Fruit fly (Drosophila melanogaster) whole organism, embryonic: Measurements from ENCODE around the gene CG4467.

Experiments
- Atf3 ChIP-seq: fragments of 200-800 bp; sonication (Bioruptor generic); optimal IDR thresholded peaks from 3 replicates; lab custom pipeline; 2016; ENCODE audit warnings: missing biosample characterization, missing genetic modification characterization
- B-H2 ChIP-seq: fragments of 200-800 bp; sonication (Bioruptor generic); optimal IDR thresholded peaks from 2 replicates; lab custom pipeline; 2018; ENCODE audit warnings: missing biosample characterization, mild to moderate bottlenecking, missing genetic modification characterization
- CG12155 ChIP-seq: fragments of 200-800 bp; sonication (Bioruptor generic); optimal IDR thresholded peaks from 3 replicates; lab custom pipeline; 2016; ENCODE audit warnings: missing biosample characterization, missing genetic modification characterization
- CG13123 ChIP-seq: fragments of 200-800 bp; sonication (Bioruptor generic); optimal IDR thresholded peaks from 2 replicates; lab custom pipeline; 2016; ENCODE audit warnings: missing biosample characterization, missing genetic modification characterization
- CG13775 ChIP-seq: fragments of 200-800 bp; sonication (Bioruptor generic); optimal IDR thresholded peaks from 3 replicates; lab custom pipeline; 2017; ENCODE audit warnings: missing biosample characterization, mild to moderate bottlenecking, missing genetic modification characterization
- CG13894 ChIP-seq: fragments of 200-800 bp; sonication (Bioruptor generic); optimal IDR thresholded peaks from 3 replicates; lab custom pipeline; 2018; ENCODE audit warnings: missing biosample characterization, mild to moderate bottlenecking, missing genetic modification characterization, moderate library complexity
- CG14014 ChIP-seq: fragments of 200-800 bp; sonication (Bioruptor generic); IDR thresholded peaks from 2 replicates; pipeline ENCODE4 v1.3.6; 2022; ENCODE audit warnings: missing biosample characterization, missing genetic modification characterization
- CG15011 ChIP-seq: fragments of 200-800 bp; sonication (Bioruptor generic); optimal IDR thresholded peaks from 3 replicates; lab custom pipeline; 2018; ENCODE audit warnings: missing biosample characterization, mild to moderate bottlenecking, missing genetic modification characterization
- CG17802 ChIP-seq: fragments of 200-800 bp; sonication (Bioruptor generic); optimal IDR thresholded peaks from 2 replicates; lab custom pipeline; 2018; ENCODE audit warnings: missing biosample characterization, mild to moderate bottlenecking, missing genetic modification characterization, moderate library complexity
- CG18619 ChIP-seq: fragments of 200-800 bp; sonication (Bioruptor generic); optimal IDR thresholded peaks from 3 replicates; lab custom pipeline; 2017; ENCODE audit warnings: missing biosample characterization, mild to moderate bottlenecking, missing genetic modification characterization
- CG30403 ChIP-seq: fragments of 200-800 bp; sonication (Bioruptor generic); optimal IDR thresholded peaks from 3 replicates; lab custom pipeline; 2016; ENCODE audit warnings: missing biosample characterization, missing genetic modification characterization
- CG31224 ChIP-seq: fragments of 200-800 bp; sonication (Bioruptor generic); IDR thresholded peaks from 2 replicates; pipeline ENCODE4 v1.3.6; 2022; ENCODE audit warnings: missing biosample characterization, missing genetic modification characterization
- CG31388 ChIP-seq: fragments of 200-800 bp; sonication (Bioruptor generic); optimal IDR thresholded peaks from 2 replicates; lab custom pipeline; 2016; ENCODE audit warnings: missing biosample characterization, missing genetic modification characterization
- CG34376 ChIP-seq: fragments of 200-800 bp; sonication (Bioruptor generic); optimal IDR thresholded peaks from 2 replicates; lab custom pipeline; 2018; ENCODE audit warnings: missing biosample characterization, mild to moderate bottlenecking, missing genetic modification characterization
- CG34422 ChIP-seq: fragments of 200-800 bp; sonication (Bioruptor generic); IDR thresholded peaks from 3 replicates; pipeline ENCODE4 v1.3.6; 2022; ENCODE audit warnings: missing biosample characterization, missing genetic modification characterization
- CG42726 ChIP-seq: fragments of 200-800 bp; sonication (Bioruptor generic); IDR thresholded peaks from 2 replicates; pipeline ENCODE4 v1.3.6; 2022; ENCODE audit warnings: missing biosample characterization, missing genetic modification characterization; ENCODE audit not compliant: partially characterized antibody
- CG43689 ChIP-seq: fragments of 200-800 bp; sonication (Bioruptor generic); IDR thresholded peaks from 2 replicates; pipeline ENCODE4 v1.3.6; 2022; ENCODE audit warnings: missing biosample characterization, missing genetic modification characterization
- CG8089 ChIP-seq: fragments of 200-800 bp; sonication (Bioruptor generic); optimal IDR thresholded peaks from 3 replicates; lab custom pipeline; 2016; ENCODE audit warnings: missing biosample characterization, missing genetic modification characterization
- CG8290 ChIP-seq, 3 experiments: fragments of 200-800 bp; sonication (Bioruptor generic); optimal IDR thresholded peaks; 2 replicates each; lab custom pipeline; 2016 to 2019; ENCODE audit warnings: missing biosample characterization in 3 of 3, missing genetic modification characterization in 3 of 3, mild to moderate bottlenecking in 2 of 3, moderate library complexity in 1 of 3
- CoRest ChIP-seq: fragments of 200-800 bp; sonication (Bioruptor generic); optimal IDR thresholded peaks from 3 replicates; lab custom pipeline; 2018; ENCODE audit warnings: missing biosample characterization, mild to moderate bottlenecking, missing genetic modification characterization, moderate library complexity
- E2f1 ChIP-seq: fragments of 200-800 bp; sonication (Bioruptor generic); IDR thresholded peaks from 2 replicates; pipeline ENCODE4 v1.3.6; 2022; ENCODE audit warnings: missing biosample characterization, missing genetic modification characterization
- Ets97D ChIP-seq: fragments of 200-800 bp; sonication (Bioruptor generic); optimal IDR thresholded peaks from 3 replicates; lab custom pipeline; 2016; ENCODE audit warnings: missing biosample characterization, missing genetic modification characterization
- HLH4C ChIP-seq: fragments of 200-800 bp; sonication (Bioruptor generic); IDR thresholded peaks from 3 replicates; pipeline ENCODE4 v1.3.6; 2022; ENCODE audit warnings: missing biosample characterization, missing genetic modification characterization; ENCODE audit not compliant: partially characterized antibody
- Kr ChIP-seq: fragments of 200-800 bp; sonication (Bioruptor generic); optimal IDR thresholded peaks from 2 replicates; lab custom pipeline; 2017; ENCODE audit warnings: missing biosample characterization, mild to moderate bottlenecking, missing genetic modification characterization
- Max ChIP-seq: fragments of 200-800 bp; sonication (Bioruptor generic); optimal IDR thresholded peaks from 2 replicates; lab custom pipeline; 2016; ENCODE audit warnings: missing biosample characterization, mild to moderate bottlenecking, missing genetic modification characterization
- NC2β ChIP-seq: fragments of 200-800 bp; sonication (Bioruptor generic); optimal IDR thresholded peaks from 2 replicates; lab custom pipeline; 2016; ENCODE audit warnings: missing biosample characterization, missing genetic modification characterization
- Taf1 ChIP-seq: fragments of 200-800 bp; sonication (Bioruptor generic); IDR thresholded peaks from 2 replicates; pipeline ENCODE4 v1.3.6; 2022; ENCODE audit warnings: missing biosample characterization, missing genetic modification characterization
- Trl ChIP-seq, 3 experiments: fragments of >200 bp in 2 of 3; fragments of 200-800 bp in 1 of 3; sonication (Bioruptor generic) in 1 of 3; optimal IDR thresholded peaks; 2 replicates in 1 of 3; 3 replicates in 2 of 3; lab custom pipeline; 2016 to 2017; ENCODE audit warnings: missing biosample characterization in 1 of 3, missing genetic modification characterization in 1 of 3
- ab ChIP-seq: fragments of 200-800 bp; sonication (Bioruptor generic); optimal IDR thresholded peaks from 2 replicates; lab custom pipeline; 2016; ENCODE audit warnings: missing biosample characterization, missing genetic modification characterization
- bigmax ChIP-seq: fragments of 200-800 bp; sonication (Bioruptor generic); optimal IDR thresholded peaks from 2 replicates; lab custom pipeline; 2018; ENCODE audit warnings: missing biosample characterization, mild to moderate bottlenecking, missing genetic modification characterization
- bsh ChIP-seq, 2 experiments: fragments of 200-800 bp; sonication (Bioruptor generic); optimal IDR thresholded peaks; 2 replicates each; lab custom pipeline; 2017 to 2018; ENCODE audit warnings: mild to moderate bottlenecking in 2 of 2, missing biosample characterization in 2 of 2, missing genetic modification characterization in 2 of 2, moderate library complexity in 1 of 2
- caup ChIP-seq: fragments of 200-800 bp; sonication (Bioruptor generic); optimal IDR thresholded peaks from 3 replicates; lab custom pipeline; 2017; ENCODE audit warnings: missing biosample characterization, mild to moderate bottlenecking, missing genetic modification characterization, moderate library complexity; ENCODE audit not compliant: severe bottlenecking
- chinmo ChIP-seq: fragments of 200-800 bp; sonication (Bioruptor generic); IDR thresholded peaks from 4 replicates; pipeline ENCODE4 v1.3.6; 2022; ENCODE audit warnings: missing biosample characterization, missing genetic modification characterization; ENCODE audit not compliant: partially characterized antibody
- disco-r ChIP-seq: fragments of 200-800 bp; sonication (Bioruptor generic); optimal IDR thresholded peaks from 2 replicates; lab custom pipeline; 2016; ENCODE audit warnings: missing biosample characterization, missing genetic modification characterization
- dmrt99B ChIP-seq: fragments of 200-800 bp; sonication (Bioruptor generic); optimal IDR thresholded peaks from 2 replicates; lab custom pipeline; 2018; ENCODE audit warnings: missing biosample characterization, mild to moderate bottlenecking, missing genetic modification characterization, moderate library complexity
- dpn ChIP-seq, 2 experiments: fragments of 200-800 bp; sonication (Bioruptor generic); optimal IDR thresholded peaks; 3 replicates each; lab custom pipeline; 2016; ENCODE audit warnings: missing biosample characterization in 2 of 2, missing genetic modification characterization in 2 of 2
- gcm ChIP-seq: fragments of 200-800 bp; sonication (Bioruptor generic); optimal IDR thresholded peaks from 2 replicates; lab custom pipeline; 2019; ENCODE audit warnings: missing biosample characterization, mild to moderate bottlenecking, missing genetic modification characterization, moderate library complexity
- gem ChIP-seq: fragments of 200-800 bp; sonication (Bioruptor generic); optimal IDR thresholded peaks from 2 replicates; lab custom pipeline; 2019; ENCODE audit warnings: missing biosample characterization, mild to moderate bottlenecking, missing genetic modification characterization, moderate library complexity
- grn ChIP-seq: fragments of 200-800 bp; sonication (Bioruptor generic); optimal IDR thresholded peaks from 3 replicates; lab custom pipeline; 2017; ENCODE audit warnings: missing biosample characterization, missing genetic modification characterization
- hb ChIP-seq: fragments of 200-800 bp; sonication (Bioruptor generic); IDR thresholded peaks from 3 replicates; pipeline ENCODE4 v1.3.6; 2022; ENCODE audit warnings: missing biosample characterization, missing genetic modification characterization; ENCODE audit not compliant: partially characterized antibody
- insv ChIP-seq, 2 experiments: fragments of 200-800 bp; sonication (Bioruptor generic); optimal IDR thresholded peaks; 3 replicates each; lab custom pipeline; 2016 to 2018; ENCODE audit warnings: missing biosample characterization in 2 of 2, missing genetic modification characterization in 2 of 2
- jing ChIP-seq: fragments of 200-800 bp; sonication (Bioruptor generic); optimal IDR thresholded peaks from 2 replicates; lab custom pipeline; 2018; ENCODE audit warnings: missing biosample characterization, mild to moderate bottlenecking, missing genetic modification characterization
- jumu ChIP-seq: fragments of 200-800 bp; sonication (Bioruptor generic); optimal IDR thresholded peaks from 3 replicates; lab custom pipeline; 2016; ENCODE audit warnings: missing biosample characterization, missing genetic modification characterization
- otp ChIP-seq: fragments of 200-800 bp; sonication (Bioruptor generic); IDR thresholded peaks from 3 replicates; pipeline ENCODE4, ENCODE4 v1.3.6; 2022; ENCODE audit warnings: missing biosample characterization, missing genetic modification characterization
- pb ChIP-seq: fragments of 200-800 bp; sonication (Bioruptor generic); optimal IDR thresholded peaks from 3 replicates; lab custom pipeline; 2016; ENCODE audit warnings: missing biosample characterization, missing genetic modification characterization
- ranshi ChIP-seq: fragments of 200-800 bp; sonication (Bioruptor generic); IDR thresholded peaks from 2 replicates; pipeline ENCODE4 v1.3.6; 2022; ENCODE audit warnings: missing biosample characterization, missing genetic modification characterization
- sisA ChIP-seq: fragments of 200-800 bp; sonication (Bioruptor generic); IDR thresholded peaks from 2 replicates; pipeline ENCODE4 v1.3.6; 2022; ENCODE audit warnings: missing biosample characterization, missing genetic modification characterization
- so ChIP-seq: fragments of 200-800 bp; sonication (Bioruptor generic); IDR thresholded peaks from 3 replicates; pipeline ENCODE4 v1.3.6; 2022; ENCODE audit warnings: missing biosample characterization, missing genetic modification characterization
- tx ChIP-seq: fragments of 200-800 bp; sonication (Bioruptor generic); optimal IDR thresholded peaks from 2 replicates; lab custom pipeline; 2016; ENCODE audit warnings: missing biosample characterization, missing genetic modification characterization

Gene CG4467

dm6 chr3R:23280806-23281257 is 32.1 kb upstream of the CG4467 start, which contains the start of the genes orb and Cdc16 (continued):
- TF ChIP-seq CG31388: peak; percentile 82
- no peak for TF ChIP-seq bigmax (GFP tag; lab: Kevin White, UChicago)
- peak; percentile 94 for TF ChIP-seq E2f1 (GFP tag; lab: Robert Waterston, UW)
- TF ChIP-seq sisA (GFP tag; lab: Robert Waterston, UW): peak; percentile 92
- TF ChIP-seq NC2β: peak; percentile 59
- TF ChIP-seq ab (GFP tag; lab: Kevin White, UChicago): no peak
- peak; percentile 95 for TF ChIP-seq CG30403 (GFP tag; lab: Kevin White, UChicago)
- peak; percentile 70 for TF ChIP-seq CG43689 (GFP tag; lab: Robert Waterston, UW)
- peak; percentile 49 to 95 for TF ChIP-seq bsh (GFP tag; optimal IDR thresholded peaks at IDR 0.05; lab: Kevin White, UChicago)
- TF ChIP-seq CG8290 (GFP tag; optimal IDR thresholded peaks at IDR 0.05; lab: Kevin White, UChicago): peak; percentile 73
- TF ChIP-seq CG8290 (tag; optimal IDR thresholded peaks at IDR 0.05; lab: Kevin White, UChicago): peak in 1 of 2 experiments; percentile 87
- peak; percentile 80 for TF ChIP-seq CG15011 (GFP tag; lab: Kevin White, UChicago)
- peak; percentile 95 for TF ChIP-seq ranshi (GFP tag; lab: Robert Waterston, UW)
- TF ChIP-seq insv (GFP tag; optimal IDR thresholded peaks at IDR 0.05; lab: Kevin White, UChicago): peak in 1 of 2 experiments; percentile 69
- TF ChIP-seq pb (GFP tag; lab: Kevin White, UChicago): peak; percentile 23
- peak; percentile 79 for TF ChIP-seq CG13123
- TF ChIP-seq chinmo (GFP tag; lab: Robert Waterston, UW): no peak
- peak; percentile 80 for TF ChIP-seq CG34376 (GFP tag; lab: Kevin White, UChicago)
- TF ChIP-seq CG34422: peak; percentile 96
- peak; percentile 81 for TF ChIP-seq CG18619 (GFP tag; lab: Kevin White, UChicago)
- peak; percentile 52 to 59 for TF ChIP-seq Trl (optimal IDR thresholded peaks at IDR 0.05; lab: Kevin White, UChicago)
- TF ChIP-seq Trl (GFP tag; optimal IDR thresholded peaks at IDR 0.05; lab: Kevin White, UChicago): peak; percentile 63
- TF ChIP-seq CG13775 (GFP tag; lab: Kevin White, UChicago): peak; percentile 90
- peak; percentile 77 for TF ChIP-seq CG31224 (GFP tag; lab: Robert Waterston, UW)
- TF ChIP-seq otp: peak; percentile 88
- TF ChIP-seq gcm (GFP tag; lab: Kevin White, UChicago): peak; percentile 90
- TF ChIP-seq CoRest: peak; percentile 93
- peak; percentile 23 for TF ChIP-seq CG8089 (GFP tag; lab: Kevin White, UChicago)
- peak; percentile 82 for TF ChIP-seq Max (GFP tag; lab: Kevin White, UChicago)
- TF ChIP-seq Taf1 (GFP tag; lab: Robert Waterston, UW): peak; percentile 40; the same call in 1 of the 2 replicates
- TF ChIP-seq B-H2: peak; percentile 90
- TF ChIP-seq jumu (GFP tag; lab: Kevin White, UChicago): no peak
- TF ChIP-seq Atf3: peak; percentile 52
- peak; percentile 84; the same call in 2 of the 3 replicates for TF ChIP-seq so (GFP tag; lab: Robert Waterston, UW)
- TF ChIP-seq HLH4C (GFP tag; lab: Robert Waterston, UW): no peak
- peak; percentile 90 for TF ChIP-seq CG13894 (tag; lab: Kevin White, UChicago)
- no peak for TF ChIP-seq hb
- peak; percentile 91 for TF ChIP-seq CG12155 (GFP tag; lab: Kevin White, UChicago)
- TF ChIP-seq jing (GFP tag; lab: Kevin White, UChicago): peak; percentile 67
- TF ChIP-seq CG14014 (GFP tag; lab: Robert Waterston, UW): peak; percentile 90
- peak; percentile 91 for TF ChIP-seq caup
- TF ChIP-seq grn (GFP tag; lab: Kevin White, UChicago): peak; percentile 4
- TF ChIP-seq CG17802: peak; percentile 46
- TF ChIP-seq Ets97D (GFP tag; lab: Kevin White, UChicago): peak; percentile 63
- peak; percentile 23 for TF ChIP-seq disco-r (GFP tag; lab: Kevin White, UChicago)
- peak; percentile 97 for TF ChIP-seq gem (tag; lab: Kevin White, UChicago)
- no peak for TF ChIP-seq CG42726
- peak; percentile 91 for TF ChIP-seq dmrt99B (tag; lab: Kevin White, UChicago)
- no peak for TF ChIP-seq Kr
- peak; percentile 65 for TF ChIP-seq tx (GFP tag; lab: Kevin White, UChicago)
- TF ChIP-seq dpn (GFP tag; optimal IDR thresholded peaks at IDR 0.05; lab: Kevin White, UChicago): peak; percentile 81 to 95
